Worm (Caenorhabditis elegans) whole organism, L2 larva: ENCODE results near the gene B0198.2.

Experiments used
- ZK546.5 ChIP-seq: sonication (generic microtip); optimal IDR thresholded peaks from 2 replicates; lab custom pipeline; 2017; ENCODE audit warnings: missing biosample characterization, missing genetic modification characterization
- aly-2 ChIP-seq: fragments of 150-350 bp; optimal IDR thresholded peaks from 2 replicates; lab custom pipeline; 2014; ENCODE audit warnings: missing biosample characterization, missing genetic modification characterization
- ceh-16 ChIP-seq: fragments of 150-350 bp; optimal IDR thresholded peaks from 2 replicates; lab custom pipeline; 2014; ENCODE audit warnings: missing biosample characterization, missing genetic modification characterization
- ceh-82 ChIP-seq: fragments of 150-350 bp; optimal IDR thresholded peaks from 2 replicates; lab custom pipeline; 2014; ENCODE audit warnings: missing biosample characterization, missing genetic modification characterization
- crh-2 ChIP-seq: sonication (generic microtip); optimal IDR thresholded peaks from 2 replicates; lab custom pipeline; 2017; ENCODE audit warnings: missing biosample characterization, missing genetic modification characterization
- egl-27 ChIP-seq: sonication (generic microtip); optimal IDR thresholded peaks from 3 replicates; lab custom pipeline; 2017; ENCODE audit warnings: missing biosample characterization, missing genetic modification reagents, missing genetic modification characterization
- fos-1 ChIP-seq: fragments of 150-350 bp; optimal IDR thresholded peaks from 2 replicates; lab custom pipeline; 2014; ENCODE audit warnings: missing biosample characterization, missing genetic modification characterization
- lsy-2 ChIP-seq, 2 experiments: fragments of 150-350 bp in 1 of 2; sonication (generic microtip) in 1 of 2; optimal IDR thresholded peaks; 2 replicates each; lab custom pipeline; 2014 to 2017; ENCODE audit warnings: missing biosample characterization in 2 of 2, missing genetic modification characterization in 2 of 2
- mdl-1 ChIP-seq, 2 experiments: fragments of 150-350 bp in 1 of 2; sonication (generic microtip) in 1 of 2; optimal IDR thresholded peaks; 2 replicates each; lab custom pipeline; 2017; ENCODE audit warnings: missing biosample characterization in 2 of 2, missing genetic modification characterization in 2 of 2
- nhr-11 ChIP-seq: fragments of 150-350 bp; optimal IDR thresholded peaks from 2 replicates; lab custom pipeline; 2014; ENCODE audit warnings: missing biosample characterization, missing genetic modification characterization
- unc-39 ChIP-seq: fragments of 150-350 bp; optimal IDR thresholded peaks from 2 replicates; lab custom pipeline; 2014; ENCODE audit warnings: missing biosample characterization, missing genetic modification characterization
- unc-62 ChIP-seq: fragments of 150-350 bp; optimal IDR thresholded peaks from 2 replicates; lab custom pipeline; 2014; ENCODE audit warnings: missing biosample characterization, missing genetic modification reagents, missing genetic modification characterization
- ztf-11 ChIP-seq: sonication (generic microtip); optimal IDR thresholded peaks from 2 replicates; lab custom pipeline; 2017; ENCODE audit warnings: missing biosample characterization, missing genetic modification characterization
- ztf-4 ChIP-seq: fragments of 150-350 bp; optimal IDR thresholded peaks from 2 replicates; lab custom pipeline; 2014; ENCODE audit warnings: missing biosample characterization, missing genetic modification characterization

ce11 chrX:12004925-12005324, 20.6 kb upstream of the B0198.2 start:
- TF ChIP-seq ztf-4 (tag; lab: Kevin White, UChicago), result no peak
- TF ChIP-seq ztf-11 (tag; lab: Kevin White, UChicago), result no peak
- TF ChIP-seq egl-27 (tag; lab: Kevin White, UChicago), result no peak
- TF ChIP-seq lsy-2 (tag; optimal IDR thresholded peaks at IDR 0.05; lab: Kevin White, UChicago), result no peak
- TF ChIP-seq aly-2 (tag; lab: Kevin White, UChicago), result no peak
- TF ChIP-seq mdl-1 (tag; optimal IDR thresholded peaks at IDR 0.05; lab: Kevin White, UChicago), result no peak
- no peak for TF ChIP-seq ceh-16
- TF ChIP-seq unc-62 (GFP tag; lab: Kevin White, UChicago), result no peak
- TF ChIP-seq ZK546.5, result no peak
- no peak for TF ChIP-seq unc-39 (tag; lab: Kevin White, UChicago)
- TF ChIP-seq nhr-11 (tag; lab: Kevin White, UChicago), result no peak
- no peak for TF ChIP-seq crh-2 (tag; lab: Kevin White, UChicago)
- TF ChIP-seq ceh-82, result no peak
- peak; percentile 65 for TF ChIP-seq fos-1 (tag; lab: Kevin White, UChicago)
